Fruit fly (Drosophila melanogaster) ovary, adult (tissue): ENCODE data around the gene Odj.
A peak's percentile ranks its signal among the peaks of the same experiment; 100 is the strongest.

Experiments used
- CG17801 ChIP-seq: fragments of 200-800 bp; optimal IDR thresholded peaks from 2 replicates; lab custom pipeline; 2019; ENCODE audit warnings: missing biosample characterization, mild to moderate bottlenecking, missing genetic modification characterization, moderate library complexity; ENCODE audit not compliant: partially characterized antibody

The Odj gene

dm6 chr3R:17809014-17809413, at the start of gene Odj:
Gene Odj (minus strand): TSS chr3R:17809222.
- peak; percentile 72 for TF ChIP-seq CG17801

dm6 chr3R:17849178-17849577, 40.2 kb upstream of the Odj start:
- TF ChIP-seq CG17801 = no peak

- TF ChIP-seq CG17801 = no peak
Observed at dm6 chr3R:17846966-17847365, 37.9 kb upstream of the Odj start.

- no peak for TF ChIP-seq CG17801
Observed at dm6 chr3R:17830528-17830927, 21.5 kb upstream of the Odj start.

- no peak for TF ChIP-seq CG17801
Observed at dm6 chr3R:17828653-17829052, 19.6 kb upstream of the Odj start.

dm6 chr3R:17827038-17827616, 18.1 kb upstream of the Odj start:
- no peak for TF ChIP-seq CG17801

- TF ChIP-seq CG17801 = no peak
Observed at dm6 chr3R:17825806-17826583, 17.0 kb upstream of the Odj start.

dm6 chr3R:17821744-17822143, 12.7 kb upstream of the Odj start:
- TF ChIP-seq CG17801 = no peak

dm6 chr3R:17818803-17819202, 9.8 kb upstream of the Odj start:
- no peak for TF ChIP-seq CG17801

dm6 chr3R:17814191-17814923, 5.3 kb upstream of the Odj start:
- no peak for TF ChIP-seq CG17801

- TF ChIP-seq CG17801 = no peak
Observed at dm6 chr3R:17812477-17812876, 3.5 kb upstream of the Odj start.

- no peak for TF ChIP-seq CG17801
Observed at dm6 chr3R:17811707-17812099, 2.7 kb upstream of the Odj start.

dm6 chr3R:17810951-17811706, 2.1 kb upstream of the Odj start, which contains the start of the genes Alg1 and tinc:
Gene Alg1 (minus strand): TSS chr3R:17811134.
Gene tinc (plus strand): TSS chr3R:17811541.
- peak; percentile 96 for TF ChIP-seq CG17801

dm6 chr3R:17807035-17807606, 1.9 kb downstream of the Odj start, which contains the start of gene CG17801:
Gene CG17801 (minus strand): TSS chr3R:17807085.
- peak; percentile 62 for TF ChIP-seq CG17801

dm6 chr3R:17805092-17805491, 3.9 kb downstream of the Odj start, which contains the start of gene Nnk:
Gene Nnk (minus strand): TSS chr3R:17805249.
- no peak for TF ChIP-seq CG17801

dm6 chr3R:17803025-17803424, 6.0 kb downstream of the Odj start, which contains the start of gene CG17806:
Gene CG17806 (minus strand): TSS chr3R:17803260.
- peak; percentile 11 for TF ChIP-seq CG17801
